Fruit fly (Drosophila melanogaster) whole organism, prepupa: ENCODE results near the gene CG8142.

Experiments used
- CG10631 ChIP-seq: fragments of 200-800 bp; sonication (Bioruptor generic); optimal IDR thresholded peaks from 2 replicates; lab custom pipeline; 2016; ENCODE audit warnings: missing biosample characterization, missing genetic modification characterization
- CG10669 ChIP-seq: fragments of 200-800 bp; sonication (Bioruptor generic); optimal IDR thresholded peaks from 3 replicates; lab custom pipeline; 2018; ENCODE audit warnings: missing biosample characterization, mild to moderate bottlenecking, missing genetic modification characterization, moderate library complexity
- CG11294 ChIP-seq: fragments of 200-800 bp; sonication (Bioruptor generic); IDR thresholded peaks from 2 replicates; pipeline ENCODE4 v1.3.6; 2022; ENCODE audit warnings: missing biosample characterization, missing genetic modification characterization
- CG11762 ChIP-seq: fragments of 200-800 bp; sonication (Bioruptor generic); optimal IDR thresholded peaks from 3 replicates; lab custom pipeline; 2016; ENCODE audit warnings: missing biosample characterization, missing genetic modification characterization; ENCODE audit not compliant: insufficient read depth
- CG11902 ChIP-seq: fragments of 200-800 bp; sonication (Bioruptor generic); optimal IDR thresholded peaks from 3 replicates; lab custom pipeline; 2016; ENCODE audit warnings: missing biosample characterization, missing genetic modification characterization
- CG16779 ChIP-seq: fragments of 200-800 bp; sonication (Bioruptor generic); optimal IDR thresholded peaks from 3 replicates; lab custom pipeline; 2017; ENCODE audit warnings: missing biosample characterization, mild to moderate bottlenecking, missing genetic modification characterization
- CG3032 ChIP-seq: fragments of 200-800 bp; optimal IDR thresholded peaks from 2 replicates; lab custom pipeline; 2019; ENCODE audit warnings: missing biosample characterization, mild to moderate bottlenecking, missing genetic modification characterization, moderate library complexity
- CG32006 ChIP-seq: fragments of 200-800 bp; sonication (Bioruptor generic); optimal IDR thresholded peaks from 3 replicates; lab custom pipeline; 2017; ENCODE audit warnings: missing biosample characterization, mild to moderate bottlenecking, missing genetic modification characterization
- CG34406 ChIP-seq: fragments of 200-800 bp; sonication (Bioruptor generic); optimal IDR thresholded peaks from 3 replicates; lab custom pipeline; 2016; ENCODE audit warnings: missing biosample characterization, missing genetic modification characterization
- CG3919 ChIP-seq: fragments of 200-800 bp; sonication (Bioruptor generic); optimal IDR thresholded peaks from 3 replicates; lab custom pipeline; 2016; ENCODE audit warnings: missing biosample characterization, missing genetic modification characterization
- CG4318 ChIP-seq: fragments of 200-800 bp; sonication (Bioruptor generic); optimal IDR thresholded peaks from 3 replicates; lab custom pipeline; 2017; ENCODE audit warnings: missing biosample characterization, mild to moderate bottlenecking, missing genetic modification characterization
- CG6163 ChIP-seq: fragments of 200-800 bp; sonication (Bioruptor generic); IDR thresholded peaks from 3 replicates; pipeline ENCODE4 v1.3.6; 2022; ENCODE audit warnings: missing biosample characterization, missing genetic modification characterization
- CG6276 ChIP-seq: fragments of 200-800 bp; sonication (Bioruptor generic); optimal IDR thresholded peaks from 2 replicates; lab custom pipeline; 2017; ENCODE audit warnings: missing biosample characterization, mild to moderate bottlenecking, missing genetic modification characterization
- CG6792 ChIP-seq: fragments of 200-800 bp; sonication (Bioruptor generic); optimal IDR thresholded peaks from 3 replicates; lab custom pipeline; 2016; ENCODE audit warnings: missing biosample characterization, missing genetic modification characterization
- CG6808 ChIP-seq: fragments of 200-800 bp; sonication (Bioruptor generic); optimal IDR thresholded peaks from 3 replicates; lab custom pipeline; 2017; ENCODE audit warnings: missing biosample characterization, missing genetic modification characterization, mild to moderate bottlenecking, moderate library complexity, missing genetic modification reagents
- CG6854 ChIP-seq: fragments of 200-800 bp; sonication (Bioruptor generic); optimal IDR thresholded peaks from 2 replicates; lab custom pipeline; 2017; ENCODE audit warnings: missing biosample characterization, mild to moderate bottlenecking, missing genetic modification characterization
- CG7368 ChIP-seq: fragments of 200-800 bp; sonication (Bioruptor generic); optimal IDR thresholded peaks from 3 replicates; lab custom pipeline; 2016; ENCODE audit warnings: missing biosample characterization, missing genetic modification characterization
- CG8119 ChIP-seq: fragments of 200-800 bp; sonication (Bioruptor generic); IDR thresholded peaks from 3 replicates; pipeline ENCODE4 v1.3.6; 2022; ENCODE audit warnings: missing biosample characterization, missing genetic modification characterization
- CG8319 ChIP-seq: fragments of 200-800 bp; sonication (Bioruptor generic); optimal IDR thresholded peaks from 3 replicates; lab custom pipeline; 2016; ENCODE audit warnings: missing biosample characterization, missing genetic modification characterization
- CG8632 ChIP-seq: fragments of 200-800 bp; sonication (Bioruptor generic); optimal IDR thresholded peaks from 3 replicates; lab custom pipeline; 2016; ENCODE audit warnings: missing biosample characterization, missing genetic modification characterization
- CG9139 ChIP-seq: fragments of 200-800 bp; sonication (Bioruptor generic); optimal IDR thresholded peaks from 3 replicates; lab custom pipeline; 2017; ENCODE audit warnings: missing biosample characterization, mild to moderate bottlenecking, missing genetic modification characterization
- Eip75B ChIP-seq: fragments of 200-800 bp; sonication (Bioruptor generic); optimal IDR thresholded peaks from 3 replicates; lab custom pipeline; 2016; ENCODE audit warnings: missing biosample characterization, missing genetic modification characterization
- Eip78C ChIP-seq: fragments of 200-800 bp; sonication (Bioruptor generic); peaks from one replicate; lab custom pipeline; 2016; ENCODE audit warnings: missing biosample characterization, missing genetic modification characterization
- Eip93F ChIP-seq: fragments of 200-800 bp; sonication (Bioruptor generic); optimal IDR thresholded peaks from 2 replicates; lab custom pipeline; 2016; ENCODE audit warnings: missing biosample characterization, mild to moderate bottlenecking, missing genetic modification characterization
- Ets21C ChIP-seq: fragments of 200-800 bp; sonication (Bioruptor generic); optimal IDR thresholded peaks from 3 replicates; lab custom pipeline; 2016; ENCODE audit warnings: missing biosample characterization, missing genetic modification characterization
- Ets96B ChIP-seq: fragments of 200-800 bp; optimal IDR thresholded peaks from 2 replicates; lab custom pipeline; 2019; ENCODE audit warnings: missing biosample characterization, mild to moderate bottlenecking, missing genetic modification characterization, moderate library complexity
- Gug ChIP-seq: fragments of 200-800 bp; sonication (Bioruptor generic); IDR thresholded peaks from 2 replicates; pipeline ENCODE4 v1.3.6; 2022; ENCODE audit warnings: missing biosample characterization, missing genetic modification characterization
- Hr38 ChIP-seq: sonication (Bioruptor generic); optimal IDR thresholded peaks from 2 replicates; lab custom pipeline; 2016; ENCODE audit warnings: missing biosample characterization, missing genetic modification characterization
- Hr39 ChIP-seq: fragments of 200-800 bp; sonication (Bioruptor generic); optimal IDR thresholded peaks from 2 replicates; lab custom pipeline; 2016; ENCODE audit warnings: missing biosample characterization, missing genetic modification characterization
- Lpt ChIP-seq: fragments of 200-800 bp; sonication (Bioruptor generic); optimal IDR thresholded peaks from 3 replicates; lab custom pipeline; 2016; ENCODE audit warnings: missing biosample characterization, missing genetic modification characterization
- Met ChIP-seq: fragments of 200-800 bp; sonication (Bioruptor generic); optimal IDR thresholded peaks from 3 replicates; lab custom pipeline; 2016; ENCODE audit warnings: missing biosample characterization, missing genetic modification characterization
- OdsH ChIP-seq: fragments of 200-800 bp; sonication (Bioruptor generic); optimal IDR thresholded peaks from 3 replicates; lab custom pipeline; 2016; ENCODE audit warnings: missing biosample characterization, missing genetic modification characterization
- Smox ChIP-seq: fragments of 200-800 bp; sonication (Bioruptor generic); optimal IDR thresholded peaks from 3 replicates; lab custom pipeline; 2016; ENCODE audit warnings: missing biosample characterization, missing genetic modification characterization
- Sox102F ChIP-seq: fragments of 200-800 bp; sonication (Bioruptor generic); optimal IDR thresholded peaks from 2 replicates; lab custom pipeline; 2016; ENCODE audit warnings: missing biosample characterization, mild to moderate bottlenecking, missing genetic modification characterization
- Sox14 ChIP-seq: fragments of 200-800 bp; sonication (Bioruptor generic); optimal IDR thresholded peaks from 3 replicates; lab custom pipeline; 2016; ENCODE audit warnings: missing biosample characterization, missing genetic modification characterization
- Sox15 ChIP-seq: fragments of 200-800 bp; sonication (Bioruptor generic); optimal IDR thresholded peaks from 3 replicates; lab custom pipeline; 2016; ENCODE audit warnings: missing biosample characterization, missing genetic modification characterization
- achi ChIP-seq: fragments of 200-800 bp; sonication (Bioruptor generic); optimal IDR thresholded peaks from 3 replicates; lab custom pipeline; 2016; ENCODE audit warnings: missing biosample characterization, missing genetic modification characterization
- acj6 ChIP-seq: fragments of 200-800 bp; sonication (Bioruptor generic); optimal IDR thresholded peaks from 3 replicates; lab custom pipeline; 2016; ENCODE audit warnings: missing biosample characterization, missing genetic modification characterization
- cyc ChIP-seq: fragments of 200-800 bp; sonication (Bioruptor generic); optimal IDR thresholded peaks from 3 replicates; lab custom pipeline; 2016; ENCODE audit warnings: missing biosample characterization, missing genetic modification characterization
- dac ChIP-seq: fragments of 200-800 bp; sonication (Bioruptor generic); optimal IDR thresholded peaks from 2 replicates; lab custom pipeline; 2017; ENCODE audit warnings: missing biosample characterization, mild to moderate bottlenecking, missing genetic modification characterization
- dsx ChIP-seq: fragments of 200-800 bp; optimal IDR thresholded peaks from 3 replicates; lab custom pipeline; 2019; ENCODE audit warnings: missing biosample characterization, mild to moderate bottlenecking, missing genetic modification characterization, moderate library complexity; ENCODE audit not compliant: poor library complexity, severe bottlenecking
- eg ChIP-seq: fragments of 200-800 bp; sonication (Bioruptor generic); IDR thresholded peaks from 3 replicates; pipeline ENCODE4 v1.3.6; 2022; ENCODE audit warnings: missing biosample characterization, missing genetic modification characterization
- esn ChIP-seq: fragments of 200-800 bp; sonication (Bioruptor generic); optimal IDR thresholded peaks from 2 replicates; lab custom pipeline; 2016; ENCODE audit warnings: missing biosample characterization, mild to moderate bottlenecking, missing genetic modification characterization, moderate library complexity
- fd59A ChIP-seq: fragments of 200-800 bp; sonication (Bioruptor generic); optimal IDR thresholded peaks from 2 replicates; lab custom pipeline; 2017; ENCODE audit warnings: missing biosample characterization, mild to moderate bottlenecking, missing genetic modification characterization, missing genetic modification reagents
- fd85E ChIP-seq: fragments of 200-800 bp; sonication (Bioruptor generic); optimal IDR thresholded peaks from 3 replicates; lab custom pipeline; 2016; ENCODE audit warnings: missing biosample characterization, missing genetic modification characterization
- fkh ChIP-seq: fragments of 200-800 bp; sonication (Bioruptor generic); optimal IDR thresholded peaks from 3 replicates; lab custom pipeline; 2017; ENCODE audit warnings: missing biosample characterization, mild to moderate bottlenecking, missing genetic modification characterization, moderate library complexity
- lz ChIP-seq: fragments of 200-800 bp; sonication (Bioruptor generic); optimal IDR thresholded peaks from 3 replicates; lab custom pipeline; 2016; ENCODE audit warnings: missing biosample characterization, missing genetic modification characterization
- net ChIP-seq: fragments of 200-800 bp; sonication (Bioruptor generic); optimal IDR thresholded peaks from 3 replicates; lab custom pipeline; 2016; ENCODE audit warnings: missing biosample characterization, missing genetic modification characterization
- salr ChIP-seq, 2 experiments: fragments of 200-800 bp; sonication (Bioruptor generic); optimal IDR thresholded peaks; 3 replicates each; lab custom pipeline; 2016 to 2018; ENCODE audit warnings: missing biosample characterization in 2 of 2, missing genetic modification characterization in 2 of 2, mild to moderate bottlenecking in 1 of 2
- spab ChIP-seq: fragments of 200-800 bp; sonication (Bioruptor generic); optimal IDR thresholded peaks from 2 replicates; lab custom pipeline; 2017; ENCODE audit warnings: missing biosample characterization, mild to moderate bottlenecking, missing genetic modification characterization, missing genetic modification reagents
- ss ChIP-seq, 2 experiments: fragments of 200-800 bp; sonication (Bioruptor generic); optimal IDR thresholded peaks; 2 replicates in 1 of 2; 3 replicates in 1 of 2; lab custom pipeline; 2017 to 2018; ENCODE audit warnings: mild to moderate bottlenecking in 2 of 2, missing biosample characterization in 2 of 2, missing genetic modification characterization in 2 of 2, moderate library complexity in 1 of 2
- svp ChIP-seq: fragments of 200-800 bp; sonication (Bioruptor generic); peaks from one replicate; lab custom pipeline; 2016; ENCODE audit warnings: missing biosample characterization, missing genetic modification characterization
- vri ChIP-seq: fragments of 200-800 bp; sonication (Bioruptor generic); optimal IDR thresholded peaks from 3 replicates; lab custom pipeline; 2016; ENCODE audit warnings: missing biosample characterization, mild to moderate bottlenecking, missing genetic modification characterization

CG8142 gene

DNA sequence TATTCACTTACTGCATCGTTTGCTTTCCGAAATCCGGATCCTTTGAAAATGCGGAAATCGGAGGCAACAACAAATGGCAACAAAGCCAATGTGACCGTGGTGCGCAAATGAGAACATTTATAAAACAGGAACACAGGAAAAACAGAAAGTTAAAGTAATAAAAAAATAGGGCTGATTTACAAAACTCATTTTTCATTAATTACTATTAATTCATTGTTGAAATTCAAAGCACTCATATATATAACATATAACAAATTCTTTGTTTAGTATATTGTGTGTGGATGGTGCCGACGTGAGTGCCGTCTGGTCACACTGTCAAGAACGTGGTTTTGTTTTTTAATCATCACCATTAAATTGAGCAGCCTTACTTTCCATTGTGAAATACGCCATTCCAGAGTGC lies 16.2 kb upstream of the CG8142 start, which contains the start of the genes Arp8 and CG6769:
Arp8 (minus strand) TSS at position 90 of the 400 bp plus-strand sequence.
CG6769 (plus strand) TSS at position 292 of the 400 bp plus-strand sequence.
- TF ChIP-seq CG9139 (no peak), Ets21C (GFP tag; lab: Kevin White, UChicago) (no peak), spab (GFP tag; lab: Kevin White, UChicago) (no peak), CG6808 (GFP tag; lab: Kevin White, UChicago) (no peak), salr (GFP tag; optimal IDR thresholded peaks at IDR 0.05; lab: Kevin White, UChicago) (no peak), Sox15 (GFP tag; lab: Kevin White, UChicago) (no peak), CG3032 (tag; lab: Kevin White, UChicago) (peak; percentile 32), cyc (GFP tag; lab: Kevin White, UChicago) (no peak), Lpt (GFP tag; lab: Kevin White, UChicago) (no peak), CG6792 (GFP tag; lab: Kevin White, UChicago) (no peak), acj6 (GFP tag; lab: Kevin White, UChicago) (no peak), CG8632 (GFP tag; lab: Kevin White, UChicago) (no peak), CG3919 (GFP tag; lab: Kevin White, UChicago) (no peak), Met (GFP tag; lab: Kevin White, UChicago) (peak; percentile 39), CG32006 (no peak), CG10631 (GFP tag; lab: Kevin White, UChicago) (no peak), CG4318 (GFP tag; lab: Kevin White, UChicago) (no peak), dac (GFP tag; lab: Kevin White, UChicago) (no peak), vri (no peak), Eip78C (GFP tag; lab: Kevin White, UChicago) (peak; percentile 76), Sox102F (GFP tag; lab: Kevin White, UChicago) (no peak), CG7368 (no peak), Hr39 (GFP tag; lab: Kevin White, UChicago) (peak; percentile 18), OdsH (GFP tag; lab: Kevin White, UChicago) (no peak), Eip93F (GFP tag; lab: Kevin White, UChicago) (no peak), CG8319 (GFP tag; lab: Kevin White, UChicago) (no peak), lz (no peak), CG11762 (GFP tag; lab: Kevin White, UChicago) (no peak), fkh (GFP tag; lab: Kevin White, UChicago) (no peak), CG6276 (GFP tag; lab: Kevin White, UChicago) (no peak), CG10669 (GFP tag; lab: Kevin White, UChicago) (no peak), fd85E (GFP tag; lab: Kevin White, UChicago) (no peak), dsx (GFP tag; lab: Kevin White, UChicago) (no peak), Hr38 (GFP tag; lab: Kevin White, UChicago) (no peak), Gug (GFP tag; lab: Robert Waterston, UW) (no peak), esn (GFP tag; lab: Kevin White, UChicago) (peak; percentile 53), CG6163 (GFP tag; lab: Robert Waterston, UW) (no peak), CG11902 (GFP tag; lab: Kevin White, UChicago) (no peak), Eip75B (peak; percentile 3), CG6854 (GFP tag; lab: Kevin White, UChicago) (no peak), CG16779 (tag; lab: Kevin White, UChicago) (no peak), Ets96B (tag; lab: Kevin White, UChicago) (no peak), ss (GFP tag; optimal IDR thresholded peaks at IDR 0.05; lab: Kevin White, UChicago) (no peak), CG34406 (GFP tag; lab: Kevin White, UChicago) (no peak), eg (no peak), fd59A (GFP tag; lab: Kevin White, UChicago) (no peak), Smox (peak; percentile 32), CG11294 (GFP tag; lab: Robert Waterston, UW) (no peak), CG8119 (GFP tag; lab: Robert Waterston, UW) (no peak), svp (GFP tag; lab: Kevin White, UChicago) (peak; percentile 46), Sox14 (peak; percentile 56), net (GFP tag; lab: Kevin White, UChicago) (no peak), achi (GFP tag; lab: Kevin White, UChicago) (peak; percentile 6)
